Worm (Caenorhabditis elegans): ENCODE results near the gene csn-6.
A peak's percentile ranks its signal among the peaks of the same experiment; 100 is the strongest.

Gene csn-6

ce11 chrIV:13300591-13300990, at the start of gene csn-6:
Gene csn-6, plus strand, starts transcription at chrIV:13300824.
- TF ChIP-seq snpc-4 (tag; optimal IDR thresholded peaks at IDR 0.05) (no peak), sem-2 (GFP tag; optimal IDR thresholded peaks at IDR 0.05) (no peak), mls-2 (tag; optimal IDR thresholded peaks at IDR 0.05) (no peak), blmp-1 (tag; optimal IDR thresholded peaks at IDR 0.05) (no peak), drap-1 (GFP tag; optimal IDR thresholded peaks at IDR 0.05) (no peak), pha-4 (tag; optimal IDR thresholded peaks at IDR 0.05) (no peak), cnd-1 (tag; optimal IDR thresholded peaks at IDR 0.05) (no peak), nhr-28 (tag; optimal IDR thresholded peaks at IDR 0.05) (no peak), nhr-76 (tag; optimal IDR thresholded peaks at IDR 0.05) (no peak), bed-3 (GFP tag; optimal IDR thresholded peaks at IDR 0.05) (no peak), nhr-237 (tag; optimal IDR thresholded peaks at IDR 0.05) (no peak), flh-1 (GFP tag; optimal IDR thresholded peaks at IDR 0.05) (no peak), sptf-1 (tag; optimal IDR thresholded peaks at IDR 0.05) (no peak)

DNA sequence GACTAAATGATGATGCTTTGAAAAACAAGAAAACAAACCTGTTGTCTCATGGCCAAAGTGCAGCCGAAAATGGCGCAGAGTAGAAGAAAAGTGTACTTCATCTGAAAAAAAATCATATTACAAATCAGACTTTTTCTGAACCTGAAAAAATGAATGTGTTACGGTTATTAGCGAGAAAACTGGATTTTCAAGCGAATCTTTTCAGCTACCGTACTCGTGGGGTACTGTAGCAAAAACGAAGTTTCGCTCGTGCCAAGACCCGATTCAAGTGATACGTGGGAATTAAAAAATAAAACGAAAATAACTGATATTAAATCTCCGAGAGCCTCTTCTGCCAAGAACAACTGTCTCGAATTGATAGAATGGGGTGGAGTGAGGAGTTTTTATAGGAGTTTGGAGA, 48.4 kb upstream of the csn-6 start, which contains the start of gene ttr-51:
Gene ttr-51, minus strand, starts transcription at position 101 of the 400 bp plus-strand sequence.
- TF ChIP-seq ces-1 (GFP tag; optimal IDR thresholded peaks at IDR 0.05) (no peak), mab-5 (tag; optimal IDR thresholded peaks at IDR 0.05) (no peak), sptf-1 (tag; optimal IDR thresholded peaks at IDR 0.05) (no peak), ztf-11 (tag; optimal IDR thresholded peaks at IDR 0.05) (no peak), drap-1 (GFP tag; optimal IDR thresholded peaks at IDR 0.05) (no peak), nhr-28 (tag; optimal IDR thresholded peaks at IDR 0.05) (no peak), unc-120 (tag; optimal IDR thresholded peaks at IDR 0.05; ENCODE audit: poor library complexity, severe bottlenecking) (no peak), flh-1 (GFP tag; optimal IDR thresholded peaks at IDR 0.05) (no peak), nhr-237 (tag; optimal IDR thresholded peaks at IDR 0.05) (no peak)

DNA sequence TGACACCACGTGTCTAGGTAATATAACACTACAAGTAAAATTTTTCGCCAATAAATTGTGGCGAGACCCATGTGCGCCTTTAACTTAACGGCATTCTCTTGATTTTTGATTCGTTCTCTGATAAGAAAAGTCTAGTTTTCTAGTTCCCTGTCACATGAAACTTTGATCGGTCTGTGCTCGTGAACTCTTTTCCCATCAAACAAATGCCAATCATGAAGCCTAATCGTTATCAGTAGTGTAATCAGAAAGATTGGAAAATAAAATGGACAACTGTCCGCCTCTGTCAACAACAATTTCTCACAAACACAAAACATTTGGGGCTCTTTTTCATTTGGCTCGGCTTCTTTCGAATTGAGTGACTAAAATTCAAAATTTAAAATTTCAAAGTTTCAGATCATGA, 46.8 kb upstream of the csn-6 start, which contains the start of gene ttr-45:
Gene ttr-45, plus strand, starts transcription at position 385 of the 400 bp plus-strand sequence.
- TF ChIP-seq hlh-1 (tag; optimal IDR thresholded peaks at IDR 0.05) (peak; percentile 11), unc-62 (GFP tag; optimal IDR thresholded peaks at IDR 0.05) (peak; percentile 22), lin-13 (tag; optimal IDR thresholded peaks at IDR 0.05) (no peak)

DNA sequence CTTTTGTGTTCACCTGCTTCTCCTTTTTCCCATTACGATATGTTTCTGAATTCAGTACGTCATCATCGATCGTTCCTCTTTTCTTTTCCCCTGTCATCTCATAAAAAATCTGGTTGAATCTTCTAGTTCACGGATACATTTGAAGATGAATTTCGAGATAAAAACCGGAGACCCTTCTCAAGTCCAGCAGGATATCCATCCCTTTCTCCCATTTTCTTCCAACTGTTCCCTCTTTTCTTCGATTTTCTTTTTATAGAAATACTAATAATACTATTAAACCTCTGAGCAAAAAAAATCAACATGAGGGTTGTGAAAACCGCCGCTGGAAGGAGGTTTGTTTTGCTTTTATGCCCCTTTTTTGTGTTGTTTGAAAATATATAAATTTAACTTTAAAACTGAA, 44.7 kb upstream of the csn-6 start, which contains the start of gene bus-12:
Gene bus-12, plus strand, starts transcription at position 301 of the 400 bp plus-strand sequence.
- no peak for TF ChIP-seq flh-1 (GFP tag; optimal IDR thresholded peaks at IDR 0.05)
- TF ChIP-seq pha-4 (tag; optimal IDR thresholded peaks at IDR 0.05): no peak

- TF ChIP-seq bed-3 (GFP tag; optimal IDR thresholded peaks at IDR 0.05): no peak
- no peak for TF ChIP-seq lsy-2 (tag; optimal IDR thresholded peaks at IDR 0.05)
Observed at ce11 chrIV:13258872-13259271, 41.8 kb upstream of the csn-6 start, which contains the start of gene JC8.16. Gene JC8.16, plus strand, starts transcription at chrIV:13259172.

DNA sequence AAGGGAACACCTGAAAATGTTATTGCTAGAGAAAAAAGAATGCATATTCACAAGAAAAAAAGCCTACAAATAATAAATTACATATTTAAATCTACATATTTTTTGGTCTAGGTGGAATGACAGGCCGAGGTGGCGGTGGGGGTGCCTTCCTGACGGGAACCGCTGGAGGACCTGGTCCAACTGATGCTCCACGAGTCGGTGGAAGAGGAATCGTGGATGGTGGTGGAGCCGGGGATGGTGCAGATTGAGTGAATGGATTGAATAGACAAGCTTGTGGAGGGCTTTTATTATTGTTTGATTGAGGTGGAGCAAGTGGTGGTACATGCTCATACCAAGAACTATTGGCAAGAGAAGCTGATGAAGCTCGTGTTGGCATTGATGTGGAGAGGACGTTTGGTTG, 38.8 kb upstream of the csn-6 start:
- TF ChIP-seq bed-3 (GFP tag; optimal IDR thresholded peaks at IDR 0.05) (no peak), zip-8 (tag; optimal IDR thresholded peaks at IDR 0.05) (no peak), ceh-83 (GFP tag; optimal IDR thresholded peaks at IDR 0.05) (no peak), ceh-39 (tag; optimal IDR thresholded peaks at IDR 0.05) (no peak), lin-32 (GFP tag; optimal IDR thresholded peaks at IDR 0.05) (no peak), mls-2 (tag; optimal IDR thresholded peaks at IDR 0.05) (no peak), flh-1 (GFP tag; optimal IDR thresholded peaks at IDR 0.05) (no peak), unc-62 (GFP tag; optimal IDR thresholded peaks at IDR 0.05) (no peak), ces-1 (GFP tag; optimal IDR thresholded peaks at IDR 0.05) (no peak), nhr-2 (tag; optimal IDR thresholded peaks at IDR 0.05) (no peak), mep-1 (tag; optimal IDR thresholded peaks at IDR 0.05) (no peak), snpc-4 (tag; optimal IDR thresholded peaks at IDR 0.05) (no peak)

ce11 chrIV:13268385-13268784, 32.2 kb upstream of the csn-6 start:
- TF ChIP-seq lin-32 (GFP tag; optimal IDR thresholded peaks at IDR 0.05) (no peak), lsy-2 (tag; optimal IDR thresholded peaks at IDR 0.05) (no peak), ceh-39 (tag; optimal IDR thresholded peaks at IDR 0.05) (no peak), unc-120 (tag; optimal IDR thresholded peaks at IDR 0.05; ENCODE audit: poor library complexity, severe bottlenecking) (no peak), sem-2 (GFP tag; optimal IDR thresholded peaks at IDR 0.05) (no peak), nhr-12 (tag; optimal IDR thresholded peaks at IDR 0.05) (no peak), nhr-76 (tag; optimal IDR thresholded peaks at IDR 0.05) (no peak), nhr-28 (tag; optimal IDR thresholded peaks at IDR 0.05) (no peak), drap-1 (GFP tag; optimal IDR thresholded peaks at IDR 0.05) (no peak), mls-2 (tag; optimal IDR thresholded peaks at IDR 0.05) (no peak)
